Fruit fly (Drosophila melanogaster): ENCODE measurements around the gene Rpn7.

- no peak for TF ChIP-seq usp (GFP tag; optimal IDR thresholded peaks at IDR 0.05)
- TF ChIP-seq lola (GFP tag; optimal IDR thresholded peaks at IDR 0.05) = no peak
Measured at dm6 chr3R:22470064-22470463, 8.2 kb upstream of the Rpn7 start.

Measured in whole organism, wandering third instar larva.